Worm (Caenorhabditis elegans) whole organism, L1 larva: ENCODE measurements around the gene rmh-2.

Experiments
- aha-1 ChIP-seq: fragments of 150-350 bp; optimal IDR thresholded peaks from 2 replicates; lab custom pipeline; 2014; ENCODE audit warnings: missing biosample characterization, missing genetic modification characterization
- aly-2 ChIP-seq: fragments of 150-350 bp; optimal IDR thresholded peaks from 2 replicates; lab custom pipeline; 2014; ENCODE audit warnings: missing biosample characterization, missing genetic modification characterization
- blmp-1 ChIP-seq: fragments of 150-350 bp; optimal IDR thresholded peaks from 2 replicates; lab custom pipeline; 2014; ENCODE audit warnings: missing biosample characterization, missing genetic modification characterization
- ceh-90 ChIP-seq: sonication (generic microtip); optimal IDR thresholded peaks from 2 replicates; lab custom pipeline; 2016; ENCODE audit warnings: missing genetic modification characterization, missing compliant biosample characterization
- elt-2 ChIP-seq: sonication (generic microtip); optimal IDR thresholded peaks from 2 replicates; lab custom pipeline; 2016; ENCODE audit warnings: missing genetic modification characterization, mild to moderate bottlenecking, inconsistent platforms, missing compliant biosample characterization, missing genetic modification reagents
- elt-3 ChIP-seq, 6 experiments: fragments of 150-350 bp in 1 of 6; sonication (generic microtip); optimal IDR thresholded peaks; 2 replicates each; lab custom pipeline; 2017 to 2018; ENCODE audit warnings: missing biosample characterization in 6 of 6, missing genetic modification characterization in 6 of 6, inconsistent platforms in 1 of 6
- lin-39 ChIP-seq: fragments of 150-350 bp; optimal IDR thresholded peaks from 2 replicates; lab custom pipeline; 2014; ENCODE audit warnings: missing biosample characterization, missing genetic modification reagents, missing genetic modification characterization
- mef-2 ChIP-seq: fragments of 150-350 bp; optimal IDR thresholded peaks from 2 replicates; lab custom pipeline; 2014; ENCODE audit warnings: missing biosample characterization, missing genetic modification characterization
- nhr-76 ChIP-seq: sonication (generic microtip); optimal IDR thresholded peaks from 2 replicates; lab custom pipeline; 2017; ENCODE audit warnings: missing biosample characterization, missing genetic modification characterization
- snpc-4 ChIP-seq: fragments of 150-350 bp; optimal IDR thresholded peaks from 2 replicates; lab custom pipeline; 2014; ENCODE audit warnings: missing biosample characterization, missing genetic modification characterization
- unc-130 ChIP-seq: fragments of 150-350 bp; optimal IDR thresholded peaks from 2 replicates; lab custom pipeline; 2017; ENCODE audit warnings: missing biosample characterization, missing genetic modification characterization, inconsistent platforms
- unc-98 ChIP-seq: fragments of 200-800 bp; sonication (Bioruptor generic); IDR thresholded peaks from 2 replicates; pipeline ENCODE4 v1.3.6; 2022; ENCODE audit warnings: missing genetic modification characterization, missing compliant biosample characterization

DNA sequence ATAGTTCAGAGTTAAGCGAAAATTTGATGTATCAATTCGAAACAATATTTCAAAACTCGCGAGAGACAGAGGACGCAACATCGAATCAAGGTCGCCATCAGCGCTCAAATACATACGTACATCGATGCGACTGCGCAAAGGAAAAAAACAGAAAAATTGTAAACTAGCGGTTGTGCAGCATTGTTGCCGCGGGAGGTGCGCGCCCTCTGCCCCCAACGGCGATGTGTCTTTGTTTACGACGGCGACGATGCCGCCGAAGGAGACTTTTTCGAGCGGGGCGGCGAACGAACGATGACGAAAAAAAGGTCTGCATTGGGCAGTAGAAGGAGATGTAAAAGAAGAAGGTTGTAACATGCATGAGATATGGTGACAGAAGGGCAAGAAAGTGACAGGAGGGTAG, 32.3 kb upstream of the rmh-2 start:
- TF ChIP-seq aly-2 (tag; lab: Kevin White, UChicago): no peak
- TF ChIP-seq ceh-90 (tag; lab: Kevin White, UChicago): no peak
- no peak for TF ChIP-seq blmp-1 (tag; lab: Kevin White, UChicago)
- TF ChIP-seq elt-3 (tag; optimal IDR thresholded peaks at IDR 0.05; lab: Kevin White, UChicago): no peak
- no peak for TF ChIP-seq snpc-4 (tag; lab: Kevin White, UChicago)
- TF ChIP-seq unc-130 (tag; lab: Kevin White, UChicago): no peak
- no peak for TF ChIP-seq mef-2
- no peak for TF ChIP-seq lin-39 (tag; lab: Kevin White, UChicago)
- TF ChIP-seq unc-98 (GFP tag; lab: Robert Waterston, UW): no peak
- TF ChIP-seq elt-2 (tag; lab: Kevin White, UChicago): no peak
- no peak for TF ChIP-seq aha-1 (tag; lab: Kevin White, UChicago)
- TF ChIP-seq nhr-76: no peak
